Fruit fly (Drosophila melanogaster) whole organism, embryonic: Measurements from ENCODE around the gene CG13482.

Source experiments
- CG10209 ChIP-seq: fragments of 200-800 bp; sonication (Bioruptor generic); optimal IDR thresholded peaks from 3 replicates; lab custom pipeline; 2017; ENCODE audit warnings: missing biosample characterization, mild to moderate bottlenecking, missing genetic modification characterization, missing genetic modification reagents
- CG10979 ChIP-seq: fragments of 200-800 bp; sonication (Bioruptor generic); optimal IDR thresholded peaks from 2 replicates; lab custom pipeline; 2018; ENCODE audit warnings: missing biosample characterization, mild to moderate bottlenecking, missing genetic modification characterization, moderate library complexity
- CG11504 ChIP-seq: fragments of 200-800 bp; sonication (Bioruptor generic); optimal IDR thresholded peaks from 3 replicates; lab custom pipeline; 2019; ENCODE audit warnings: missing biosample characterization, mild to moderate bottlenecking, missing genetic modification characterization, moderate library complexity
- CG12219 ChIP-seq: fragments of 200-800 bp; sonication (Bioruptor generic); optimal IDR thresholded peaks from 3 replicates; lab custom pipeline; 2018; ENCODE audit warnings: missing biosample characterization, mild to moderate bottlenecking, missing genetic modification characterization
- CG12236 ChIP-seq: fragments of 200-800 bp; sonication (Bioruptor generic); optimal IDR thresholded peaks from 2 replicates; lab custom pipeline; 2016; ENCODE audit warnings: missing biosample characterization, missing genetic modification characterization
- CG14441 ChIP-seq: fragments of 200-800 bp; sonication (Bioruptor generic); IDR thresholded peaks from 2 replicates; pipeline ENCODE4 v1.3.6; 2022; ENCODE audit warnings: missing biosample characterization, missing genetic modification characterization
- CG14710 ChIP-seq: fragments of 200-800 bp; sonication (Bioruptor generic); optimal IDR thresholded peaks from 3 replicates; lab custom pipeline; 2019; ENCODE audit warnings: missing biosample characterization, mild to moderate bottlenecking, missing genetic modification characterization, moderate library complexity
- CG1529 ChIP-seq: fragments of 200-800 bp; sonication (Bioruptor generic); optimal IDR thresholded peaks from 3 replicates; lab custom pipeline; 2018; ENCODE audit warnings: missing biosample characterization, missing genetic modification characterization
- CG1603 ChIP-seq: fragments of 200-800 bp; sonication (Bioruptor generic); optimal IDR thresholded peaks from 2 replicates; lab custom pipeline; 2019; ENCODE audit warnings: missing biosample characterization, mild to moderate bottlenecking, missing genetic modification characterization, moderate library complexity
- CG17328 ChIP-seq: fragments of 200-800 bp; sonication (Bioruptor generic); IDR thresholded peaks from 2 replicates; pipeline ENCODE4 v1.3.6; 2022; ENCODE audit warnings: missing biosample characterization, missing genetic modification characterization
- CG18262 ChIP-seq: fragments of 200-800 bp; optimal IDR thresholded peaks from 3 replicates; lab custom pipeline; 2019; ENCODE audit warnings: missing biosample characterization, mild to moderate bottlenecking, missing genetic modification characterization, moderate library complexity
- CG2678 ChIP-seq: fragments of 200-800 bp; sonication (Bioruptor generic); optimal IDR thresholded peaks from 3 replicates; lab custom pipeline; 2019; ENCODE audit warnings: missing biosample characterization, mild to moderate bottlenecking, missing genetic modification characterization, moderate library complexity
- CG32772 ChIP-seq: fragments of 200-800 bp; sonication (Bioruptor generic); IDR thresholded peaks from 2 replicates; pipeline ENCODE4 v1.3.6; 2022; ENCODE audit warnings: missing biosample characterization, missing genetic modification characterization
- CG4707 ChIP-seq: fragments of 200-800 bp; sonication (Bioruptor generic); optimal IDR thresholded peaks from 2 replicates; lab custom pipeline; 2018; ENCODE audit warnings: missing biosample characterization, mild to moderate bottlenecking, missing genetic modification characterization, moderate library complexity
- CG7839 ChIP-seq: fragments of 200-800 bp; sonication (Bioruptor generic); optimal IDR thresholded peaks from 3 replicates; lab custom pipeline; 2018; ENCODE audit warnings: missing biosample characterization, mild to moderate bottlenecking, missing genetic modification characterization, moderate library complexity
- D ChIP-seq, 2 experiments: fragments of 200-800 bp in 1 of 2; fragments of >200 bp in 1 of 2; sonication (Bioruptor generic) in 1 of 2; optimal IDR thresholded peaks; 2 replicates in 1 of 2; 3 replicates in 1 of 2; lab custom pipeline; 2017; ENCODE audit warnings: mild to moderate bottlenecking in 1 of 2, missing biosample characterization in 1 of 2, missing genetic modification characterization in 1 of 2, missing genetic modification reagents in 1 of 2
- Deaf1 ChIP-seq: fragments of 200-800 bp; optimal IDR thresholded peaks from 3 replicates; lab custom pipeline; 2019; ENCODE audit warnings: missing biosample characterization, mild to moderate bottlenecking, missing genetic modification characterization, moderate library complexity
- Dip3 ChIP-seq: fragments of 200-800 bp; sonication (Bioruptor generic); optimal IDR thresholded peaks from 3 replicates; lab custom pipeline; 2016; ENCODE audit warnings: missing biosample characterization, missing genetic modification characterization
- Dll ChIP-seq: fragments of 200-800 bp; sonication (Bioruptor generic); IDR thresholded peaks from 4 replicates; pipeline ENCODE4 v1.3.6; 2022; ENCODE audit warnings: missing biosample characterization, missing genetic modification characterization; ENCODE audit not compliant: partially characterized antibody
- Dref ChIP-seq: fragments of 200-800 bp; sonication (Bioruptor generic); IDR thresholded peaks from 2 replicates; pipeline ENCODE4 v1.3.6; 2022; ENCODE audit warnings: missing biosample characterization, missing genetic modification characterization
- Elba2 ChIP-seq: fragments of 200-800 bp; sonication (Bioruptor generic); optimal IDR thresholded peaks from 3 replicates; lab custom pipeline; 2016; ENCODE audit warnings: missing biosample characterization, missing genetic modification characterization
- NC2α ChIP-seq: fragments of 200-800 bp; sonication (Bioruptor generic); optimal IDR thresholded peaks from 2 replicates; lab custom pipeline; 2016; ENCODE audit warnings: missing biosample characterization, missing genetic modification characterization
- NC2β ChIP-seq: fragments of 200-800 bp; sonication (Bioruptor generic); optimal IDR thresholded peaks from 2 replicates; lab custom pipeline; 2016; ENCODE audit warnings: missing biosample characterization, missing genetic modification characterization
- NK7.1 ChIP-seq: fragments of 200-800 bp; sonication (Bioruptor generic); optimal IDR thresholded peaks from 3 replicates; lab custom pipeline; 2016; ENCODE audit warnings: missing biosample characterization, missing genetic modification characterization
- Sox102F ChIP-seq: fragments of 200-800 bp; sonication (Bioruptor generic); optimal IDR thresholded peaks from 2 replicates; lab custom pipeline; 2018; ENCODE audit warnings: missing biosample characterization, mild to moderate bottlenecking, missing genetic modification characterization, moderate library complexity
- Spps ChIP-seq: fragments of 200-800 bp; sonication (Bioruptor generic); optimal IDR thresholded peaks from 2 replicates; lab custom pipeline; 2018; ENCODE audit warnings: missing biosample characterization, mild to moderate bottlenecking, missing genetic modification characterization
- Vsx1 ChIP-seq: fragments of 200-800 bp; sonication (Bioruptor generic); optimal IDR thresholded peaks from 2 replicates; lab custom pipeline; 2017; ENCODE audit warnings: missing biosample characterization, mild to moderate bottlenecking, missing genetic modification characterization, missing genetic modification reagents
- Xrp1 ChIP-seq: fragments of 200-800 bp; sonication (Bioruptor generic); IDR thresholded peaks from 2 replicates; pipeline ENCODE4 v1.3.6; 2022; ENCODE audit warnings: missing biosample characterization, missing genetic modification characterization
- ato ChIP-seq: fragments of 200-800 bp; sonication (Bioruptor generic); IDR thresholded peaks from 2 replicates; pipeline ENCODE4 v1.3.6; 2022; ENCODE audit warnings: missing biosample characterization, missing genetic modification characterization; ENCODE audit not compliant: partially characterized antibody
- bsh ChIP-seq, 2 experiments: fragments of 200-800 bp; sonication (Bioruptor generic); optimal IDR thresholded peaks; 2 replicates each; lab custom pipeline; 2017 to 2018; ENCODE audit warnings: mild to moderate bottlenecking in 2 of 2, missing biosample characterization in 2 of 2, missing genetic modification characterization in 2 of 2, moderate library complexity in 1 of 2
- ci ChIP-seq: fragments of 200-800 bp; sonication (Bioruptor generic); IDR thresholded peaks from 3 replicates; pipeline ENCODE4 v1.3.6; 2022; ENCODE audit warnings: missing biosample characterization, missing genetic modification characterization
- crol ChIP-seq: fragments of 200-800 bp; sonication (Bioruptor generic); IDR thresholded peaks from 2 replicates; pipeline ENCODE4 v1.3.6; 2022; ENCODE audit warnings: missing biosample characterization, missing genetic modification characterization
- dimm ChIP-seq: fragments of 200-800 bp; sonication (Bioruptor generic); IDR thresholded peaks from 2 replicates; pipeline ENCODE4 v1.3.6; 2022; ENCODE audit warnings: missing biosample characterization, missing genetic modification characterization
- dmrt11E ChIP-seq: fragments of 200-800 bp; sonication (Bioruptor generic); optimal IDR thresholded peaks from 3 replicates; lab custom pipeline; 2018; ENCODE audit warnings: missing biosample characterization, mild to moderate bottlenecking, missing genetic modification characterization, moderate library complexity
- dmrt99B ChIP-seq: fragments of 200-800 bp; sonication (Bioruptor generic); optimal IDR thresholded peaks from 2 replicates; lab custom pipeline; 2018; ENCODE audit warnings: missing biosample characterization, mild to moderate bottlenecking, missing genetic modification characterization, moderate library complexity
- eve ChIP-seq, 2 experiments: fragments of >200 bp; optimal IDR thresholded peaks; 2 replicates each; lab custom pipeline; 2017; ENCODE audit warnings: missing biosample characterization in 2 of 2, missing genetic modification characterization in 2 of 2
- fd96Cb ChIP-seq: fragments of 200-800 bp; sonication (Bioruptor generic); optimal IDR thresholded peaks from 2 replicates; lab custom pipeline; 2018; ENCODE audit warnings: missing biosample characterization, mild to moderate bottlenecking, missing genetic modification characterization, moderate library complexity
- gem ChIP-seq: fragments of 200-800 bp; sonication (Bioruptor generic); optimal IDR thresholded peaks from 2 replicates; lab custom pipeline; 2019; ENCODE audit warnings: missing biosample characterization, mild to moderate bottlenecking, missing genetic modification characterization, moderate library complexity
- insv ChIP-seq, 2 experiments: fragments of 200-800 bp; sonication (Bioruptor generic); optimal IDR thresholded peaks; 3 replicates each; lab custom pipeline; 2016 to 2018; ENCODE audit warnings: missing biosample characterization in 2 of 2, missing genetic modification characterization in 2 of 2
- kah ChIP-seq: fragments of 200-800 bp; sonication (Bioruptor generic); optimal IDR thresholded peaks from 2 replicates; lab custom pipeline; 2018; ENCODE audit warnings: missing biosample characterization, mild to moderate bottlenecking, missing genetic modification characterization
- kay ChIP-seq: fragments of 200-800 bp; sonication (Bioruptor generic); optimal IDR thresholded peaks from 2 replicates; lab custom pipeline; 2016; ENCODE audit warnings: missing biosample characterization, missing genetic modification characterization
- luna ChIP-seq: fragments of 200-800 bp; sonication (Bioruptor generic); optimal IDR thresholded peaks from 2 replicates; lab custom pipeline; 2016; ENCODE audit warnings: missing biosample characterization, missing genetic modification characterization
- pho ChIP-seq: fragments of 200-800 bp; sonication (Bioruptor generic); optimal IDR thresholded peaks from 2 replicates; lab custom pipeline; 2016; ENCODE audit warnings: missing biosample characterization, missing genetic modification characterization
- phol ChIP-seq: fragments of 200-800 bp; sonication (Bioruptor generic); optimal IDR thresholded peaks from 3 replicates; lab custom pipeline; 2018; ENCODE audit warnings: missing biosample characterization, mild to moderate bottlenecking, missing genetic modification characterization, moderate library complexity
- ranshi ChIP-seq: fragments of 200-800 bp; sonication (Bioruptor generic); IDR thresholded peaks from 2 replicates; pipeline ENCODE4 v1.3.6; 2022; ENCODE audit warnings: missing biosample characterization, missing genetic modification characterization
- row ChIP-seq: fragments of 200-800 bp; sonication (Bioruptor generic); IDR thresholded peaks from 3 replicates; pipeline ENCODE4 v1.3.6; 2022; ENCODE audit warnings: missing biosample characterization, missing genetic modification characterization
- sens ChIP-seq: fragments of 200-800 bp; sonication (Bioruptor generic); peaks from one replicate; lab custom pipeline; 2016; ENCODE audit warnings: missing biosample characterization, missing genetic modification characterization
- sisA ChIP-seq: fragments of 200-800 bp; sonication (Bioruptor generic); IDR thresholded peaks from 2 replicates; pipeline ENCODE4 v1.3.6; 2022; ENCODE audit warnings: missing biosample characterization, missing genetic modification characterization
- slbo ChIP-seq: fragments of 200-800 bp; sonication (Bioruptor generic); IDR thresholded peaks from 2 replicates; pipeline ENCODE4 v1.3.6; 2022; ENCODE audit warnings: missing biosample characterization, missing genetic modification characterization
- unpg ChIP-seq: fragments of 200-800 bp; sonication (Bioruptor generic); optimal IDR thresholded peaks from 3 replicates; lab custom pipeline; 2018; ENCODE audit warnings: missing biosample characterization, mild to moderate bottlenecking, missing genetic modification characterization, moderate library complexity
- zfh1 ChIP-seq: fragments of 200-800 bp; sonication (Bioruptor generic); IDR thresholded peaks from 3 replicates; pipeline ENCODE4 v1.3.6; 2022; ENCODE audit warnings: missing biosample characterization, missing genetic modification characterization

The CG13482 gene

dm6 chr3L:14296433-14296832 lies 32.7 kb upstream of the CG13482 start:
- TF ChIP-seq CG17328 (GFP tag; lab: Robert Waterston, UW) (no peak), Vsx1 (GFP tag; lab: Kevin White, UChicago) (no peak), CG12236 (no peak), CG1603 (tag; lab: Kevin White, UChicago) (peak; percentile 47), Dip3 (no peak), dmrt11E (tag; lab: Kevin White, UChicago) (peak; percentile 22), sisA (GFP tag; lab: Robert Waterston, UW) (no peak), fd96Cb (tag; lab: Kevin White, UChicago) (peak; percentile 27), slbo (no peak), CG14441 (GFP tag; lab: Robert Waterston, UW) (no peak), Sox102F (peak; percentile 4), CG2678 (peak; percentile 25), NC2β (GFP tag; lab: Kevin White, UChicago) (no peak), ci (GFP tag; lab: Robert Waterston, UW) (no peak), bsh (GFP tag; optimal IDR thresholded peaks at IDR 0.05; lab: Kevin White, UChicago) (peak in 1 of 2 experiments; percentile 63), insv (GFP tag; optimal IDR thresholded peaks at IDR 0.05; lab: Kevin White, UChicago) (no peak), CG14710 (tag; lab: Kevin White, UChicago) (peak; percentile 24), CG11504 (tag; lab: Kevin White, UChicago) (peak; percentile 23), Elba2 (no peak), CG12219 (GFP tag; lab: Kevin White, UChicago) (no peak), CG4707 (no peak), zfh1 (GFP tag; lab: Robert Waterston, UW) (0 out of 3 replicates have a peak, but pooled peaks have one; percentile 13), CG7839 (tag; lab: Kevin White, UChicago) (peak; percentile 18), NK7.1 (GFP tag; lab: Kevin White, UChicago) (no peak), pho (GFP tag; lab: Kevin White, UChicago) (no peak), unpg (GFP tag; lab: Kevin White, UChicago) (peak; percentile 16), Spps (no peak), Dref (no peak), ranshi (GFP tag; lab: Robert Waterston, UW) (no peak), gem (tag; lab: Kevin White, UChicago) (peak; percentile 46), D (optimal IDR thresholded peaks at IDR 0.05; lab: Kevin White, UChicago) (no peak), D (GFP tag; optimal IDR thresholded peaks at IDR 0.05; lab: Kevin White, UChicago) (no peak), CG10209 (GFP tag; lab: Kevin White, UChicago) (no peak), phol (tag; lab: Kevin White, UChicago) (peak; percentile 24), NC2α (GFP tag; lab: Kevin White, UChicago) (no peak), luna (GFP tag; lab: Kevin White, UChicago) (no peak), row (peak; percentile 14; the same call in 1 of the 3 replicates), ato (GFP tag; lab: Robert Waterston, UW) (no peak), crol (GFP tag; lab: Robert Waterston, UW) (no peak), CG32772 (GFP tag; lab: Robert Waterston, UW) (no peak), dimm (GFP tag; lab: Robert Waterston, UW) (no peak), eve (GFP tag; optimal IDR thresholded peaks at IDR 0.05; lab: Kevin White, UChicago) (no peak), CG10979 (tag; lab: Kevin White, UChicago) (peak; percentile 51), kah (no peak), sens (peak; percentile 73), Dll (GFP tag; lab: Robert Waterston, UW) (no peak), Deaf1 (tag; lab: Kevin White, UChicago) (no peak), CG1529 (GFP tag; lab: Kevin White, UChicago) (no peak), dmrt99B (tag; lab: Kevin White, UChicago) (peak; percentile 7), Xrp1 (GFP tag; lab: Robert Waterston, UW) (peak; percentile 21; the same call in 1 of the 2 replicates), kay (no peak), CG18262 (tag; lab: Kevin White, UChicago) (peak; percentile 30)
